Worm (Caenorhabditis elegans) whole organism, late embryonic: Measurements from ENCODE around the gene prmn-1.

ENCODE experiments used
- C08G9.2 ChIP-seq: sonication (generic microtip); optimal IDR thresholded peaks from 2 replicates; lab custom pipeline; 2016; ENCODE audit warnings: mild to moderate bottlenecking, missing genetic modification characterization, moderate library complexity, missing compliant biosample characterization
- F13H6.1 ChIP-seq: sonication (generic microtip); optimal IDR thresholded peaks from 2 replicates; lab custom pipeline; 2016; ENCODE audit warnings: missing genetic modification characterization, missing compliant biosample characterization
- K02D7.2 ChIP-seq: sonication (generic microtip); optimal IDR thresholded peaks from 2 replicates; lab custom pipeline; 2017; ENCODE audit warnings: mild to moderate bottlenecking, missing genetic modification characterization, missing compliant biosample characterization
- K09A11.1 ChIP-seq: sonication (generic microtip); optimal IDR thresholded peaks from 2 replicates; lab custom pipeline; 2017; ENCODE audit warnings: antibody characterized with exemption, mild to moderate bottlenecking, missing genetic modification characterization, missing compliant biosample characterization; ENCODE audit not compliant: insufficient read depth
- ceh-14 ChIP-seq: sonication (generic microtip); optimal IDR thresholded peaks from 2 replicates; lab custom pipeline; 2016; ENCODE audit warnings: missing genotype, missing genetic modification characterization, missing compliant biosample characterization
- ceh-19 ChIP-seq: fragments of 200-800 bp; sonication (Bioruptor generic); optimal IDR thresholded peaks from 2 replicates; lab custom pipeline; 2018; ENCODE audit warnings: mild to moderate bottlenecking, missing genetic modification characterization, missing compliant biosample characterization
- ceh-2 ChIP-seq: sonication (generic microtip); optimal IDR thresholded peaks from 2 replicates; lab custom pipeline; 2016; ENCODE audit warnings: missing genotype, missing genetic modification characterization, missing compliant biosample characterization
- ceh-22 ChIP-seq: sonication (generic microtip); optimal IDR thresholded peaks from 2 replicates; lab custom pipeline; 2017; ENCODE audit warnings: missing biosample characterization, missing genetic modification characterization
- ceh-30 ChIP-seq: fragments of 150-350 bp; optimal IDR thresholded peaks from 2 replicates; lab custom pipeline; 2014; ENCODE audit warnings: missing biosample characterization, missing genetic modification characterization
- ceh-31 ChIP-seq: sonication (generic microtip); optimal IDR thresholded peaks from 2 replicates; lab custom pipeline; 2016; ENCODE audit warnings: missing genetic modification characterization, missing compliant biosample characterization
- ceh-48 ChIP-seq: sonication (generic microtip); optimal IDR thresholded peaks from 2 replicates; lab custom pipeline; 2016; ENCODE audit warnings: missing genetic modification characterization, inconsistent platforms, missing compliant biosample characterization
- ceh-6 ChIP-seq: fragments of 200-800 bp; sonication (Bioruptor generic); optimal IDR thresholded peaks from 2 replicates; lab custom pipeline; 2018; ENCODE audit warnings: mild to moderate bottlenecking, missing genetic modification characterization, missing compliant biosample characterization
- che-1 ChIP-seq: sonication (generic microtip); optimal IDR thresholded peaks from 2 replicates; lab custom pipeline; 2016; ENCODE audit warnings: mild to moderate bottlenecking, missing genetic modification characterization, missing compliant biosample characterization
- dmd-4 ChIP-seq: sonication (generic microtip); optimal IDR thresholded peaks from 2 replicates; lab custom pipeline; 2016; ENCODE audit warnings: borderline replicate concordance, missing genetic modification characterization, missing compliant biosample characterization
- elt-2 ChIP-seq: sonication (generic microtip); optimal IDR thresholded peaks from 2 replicates; lab custom pipeline; 2016; ENCODE audit warnings: missing genetic modification reagents, missing genetic modification characterization, missing compliant biosample characterization
- ets-4 ChIP-seq: sonication (generic microtip); optimal IDR thresholded peaks from 2 replicates; lab custom pipeline; 2016; ENCODE audit warnings: missing genetic modification characterization, missing compliant biosample characterization
- eyg-1 ChIP-seq: sonication (generic microtip); optimal IDR thresholded peaks from 2 replicates; lab custom pipeline; 2016; ENCODE audit warnings: missing genotype, missing genetic modification characterization, missing compliant biosample characterization
- fax-1 ChIP-seq: sonication (generic microtip); optimal IDR thresholded peaks from 2 replicates; lab custom pipeline; 2016; ENCODE audit warnings: missing genotype, missing genetic modification characterization, missing compliant biosample characterization
- fkh-10 ChIP-seq: fragments of 150-350 bp; optimal IDR thresholded peaks from 2 replicates; lab custom pipeline; 2014; ENCODE audit warnings: missing biosample characterization, missing genetic modification reagents, missing genetic modification characterization
- gmeb-2 ChIP-seq: sonication (generic microtip); optimal IDR thresholded peaks from 2 replicates; lab custom pipeline; 2016; ENCODE audit warnings: missing genetic modification characterization, inconsistent platforms, missing compliant biosample characterization
- hlh-15 ChIP-seq: sonication (generic microtip); optimal IDR thresholded peaks from 2 replicates; lab custom pipeline; 2016; ENCODE audit warnings: missing genetic modification characterization, missing compliant biosample characterization
- hlh-8 ChIP-seq: sonication (generic microtip); optimal IDR thresholded peaks from 2 replicates; lab custom pipeline; 2016; ENCODE audit warnings: missing genotype, missing genetic modification characterization, missing compliant biosample characterization
- lim-6 ChIP-seq: sonication (generic microtip); optimal IDR thresholded peaks from 2 replicates; lab custom pipeline; 2016; ENCODE audit warnings: missing genetic modification characterization, missing compliant biosample characterization
- mec-3 ChIP-seq: sonication (generic microtip); optimal IDR thresholded peaks from 2 replicates; lab custom pipeline; 2016; ENCODE audit warnings: borderline replicate concordance, missing genetic modification characterization, missing compliant biosample characterization
- nfya-1 ChIP-seq: sonication (generic microtip); optimal IDR thresholded peaks from 2 replicates; lab custom pipeline; 2017; ENCODE audit warnings: missing genetic modification characterization, mild to moderate bottlenecking, missing compliant biosample characterization, antibody characterized with exemption, moderate library complexity
- odd-2 ChIP-seq: sonication (generic microtip); optimal IDR thresholded peaks from 2 replicates; lab custom pipeline; 2017; ENCODE audit warnings: antibody characterized with exemption, mild to moderate bottlenecking, missing genetic modification characterization, missing compliant biosample characterization
- pag-3 ChIP-seq: sonication (generic microtip); optimal IDR thresholded peaks from 2 replicates; lab custom pipeline; 2016; ENCODE audit warnings: missing compliant biosample characterization, missing genetic modification characterization, borderline replicate concordance
- pat-9 ChIP-seq: fragments of 200-800 bp; sonication (Bioruptor generic); optimal IDR thresholded peaks from 2 replicates; lab custom pipeline; 2018; ENCODE audit warnings: mild to moderate bottlenecking, missing genetic modification characterization, moderate library complexity, missing compliant biosample characterization
- pax-1 ChIP-seq: fragments of 150-350 bp; optimal IDR thresholded peaks from 2 replicates; lab custom pipeline; 2014; ENCODE audit warnings: missing biosample characterization, missing genetic modification characterization
- pha-4 ChIP-seq: fragments of 150-350 bp; optimal IDR thresholded peaks from 2 replicates; lab custom pipeline; 2018; ENCODE audit warnings: missing biosample characterization, missing genetic modification reagents, missing genetic modification characterization
- pqm-1 ChIP-seq: sonication (generic microtip); optimal IDR thresholded peaks from 2 replicates; lab custom pipeline; 2016; ENCODE audit warnings: missing genetic modification characterization, missing compliant biosample characterization
- pros-1 ChIP-seq: fragments of 150-350 bp; optimal IDR thresholded peaks from 2 replicates; lab custom pipeline; 2014; ENCODE audit warnings: missing biosample characterization, missing genetic modification reagents, missing genetic modification characterization
- ref-2 ChIP-seq: sonication (generic microtip); optimal IDR thresholded peaks from 2 replicates; lab custom pipeline; 2016; ENCODE audit warnings: missing genetic modification characterization, missing compliant biosample characterization
- sdc-2 ChIP-seq: sonication (generic microtip); optimal IDR thresholded peaks from 2 replicates; lab custom pipeline; 2016; ENCODE audit warnings: missing genotype, missing genetic modification characterization, missing compliant biosample characterization
- tbx-2 ChIP-seq: sonication (generic microtip); optimal IDR thresholded peaks from 2 replicates; lab custom pipeline; 2016; ENCODE audit warnings: missing genetic modification characterization, missing compliant biosample characterization
- unc-55 ChIP-seq: sonication (generic microtip); optimal IDR thresholded peaks from 2 replicates; lab custom pipeline; 2017; ENCODE audit warnings: missing biosample characterization, missing genetic modification reagents, missing genetic modification characterization
- unc-86 ChIP-seq: sonication (generic microtip); optimal IDR thresholded peaks from 2 replicates; lab custom pipeline; 2016; ENCODE audit warnings: missing genetic modification characterization, missing compliant biosample characterization
- ztf-16 ChIP-seq: sonication (generic microtip); optimal IDR thresholded peaks from 2 replicates; lab custom pipeline; 2017; ENCODE audit warnings: missing genetic modification characterization, missing compliant biosample characterization

prmn-1 gene

ce11 chrX:11418667-11419066, 33.8 kb downstream of the prmn-1 start, which contains the start of gene F46C3.2:
Gene F46C3.2 (minus strand): TSS chrX:11418767.
- no peak for TF ChIP-seq ceh-22 (tag; lab: Kevin White, UChicago)
- TF ChIP-seq pqm-1 (tag; lab: Kevin White, UChicago), result no peak
- TF ChIP-seq pha-4, result no peak
- no peak for TF ChIP-seq odd-2 (tag; lab: Kevin White, UChicago)
- no peak for TF ChIP-seq pax-1
- TF ChIP-seq mec-3 (tag; lab: Kevin White, UChicago), result no peak
- no peak for TF ChIP-seq ets-4 (tag; lab: Kevin White, UChicago)
- no peak for TF ChIP-seq ztf-16 (tag; lab: Kevin White, UChicago)
- no peak for TF ChIP-seq nfya-1 (tag; lab: Kevin White, UChicago)
- no peak for TF ChIP-seq gmeb-2
- no peak for TF ChIP-seq che-1
- TF ChIP-seq eyg-1 (tag; lab: Kevin White, UChicago), result no peak
- TF ChIP-seq hlh-8, result no peak
- no peak for TF ChIP-seq unc-55
- no peak for TF ChIP-seq K09A11.1

ce11 chrX:11419988-11420387, 35.1 kb downstream of the prmn-1 start, which contains the start of gene F46C3.6:
Gene F46C3.6 (minus strand): TSS chrX:11420074.
- no peak for TF ChIP-seq ceh-14
- TF ChIP-seq ref-2 (tag; lab: Kevin White, UChicago), result peak; percentile 16
- TF ChIP-seq tbx-2 (tag; lab: Kevin White, UChicago), result no peak
- no peak for TF ChIP-seq ceh-48 (tag; lab: Kevin White, UChicago)
- no peak for TF ChIP-seq ceh-31 (tag; lab: Kevin White, UChicago)
- no peak for TF ChIP-seq dmd-4

ce11 chrX:11426647-11427046, 41.8 kb downstream of the prmn-1 start:
- TF ChIP-seq pqm-1 (tag; lab: Kevin White, UChicago), result no peak
- no peak for TF ChIP-seq hlh-8
- no peak for TF ChIP-seq ceh-6 (GFP tag; lab: Kevin White, UChicago)
- TF ChIP-seq pax-1, result no peak
- no peak for TF ChIP-seq pros-1 (tag; lab: Kevin White, UChicago)
- TF ChIP-seq tbx-2 (tag; lab: Kevin White, UChicago), result no peak
- no peak for TF ChIP-seq fkh-10
- no peak for TF ChIP-seq sdc-2 (tag; lab: Kevin White, UChicago)
- TF ChIP-seq ceh-14, result no peak
- no peak for TF ChIP-seq unc-55
- no peak for TF ChIP-seq pag-3 (tag; lab: Kevin White, UChicago)
- no peak for TF ChIP-seq F13H6.1 (tag; lab: Kevin White, UChicago)

ce11 chrX:11427550-11427949, 42.7 kb downstream of the prmn-1 start:
- TF ChIP-seq eyg-1 (tag; lab: Kevin White, UChicago), result no peak
- no peak for TF ChIP-seq K02D7.2
- no peak for TF ChIP-seq unc-86 (tag; lab: Kevin White, UChicago)
- no peak for TF ChIP-seq hlh-15
- TF ChIP-seq ceh-14, result no peak
- no peak for TF ChIP-seq pax-1
- TF ChIP-seq ceh-2, result no peak
- no peak for TF ChIP-seq ceh-6 (GFP tag; lab: Kevin White, UChicago)
- TF ChIP-seq elt-2 (tag; lab: Kevin White, UChicago), result no peak
- no peak for TF ChIP-seq ceh-30 (tag; lab: Kevin White, UChicago)
- TF ChIP-seq fkh-10, result no peak
- no peak for TF ChIP-seq lim-6 (tag; lab: Kevin White, UChicago)
- TF ChIP-seq C08G9.2 (tag; lab: Kevin White, UChicago), result no peak
- TF ChIP-seq fax-1, result no peak
- no peak for TF ChIP-seq pat-9 (tag; lab: Kevin White, UChicago)
- TF ChIP-seq ceh-19 (GFP tag; lab: Kevin White, UChicago), result no peak
